Fruit fly (Drosophila melanogaster) whole organism, pupa: Measurements from ENCODE around the gene kdn.

Experiments used
- CG10348 ChIP-seq: fragments of 200-800 bp; sonication (Bioruptor generic); IDR thresholded peaks from 2 replicates; pipeline ENCODE4 v1.3.6; 2022; ENCODE audit warnings: missing biosample characterization, missing genetic modification characterization
- CG12605 ChIP-seq: fragments of 200-800 bp; sonication (Bioruptor generic); IDR thresholded peaks from 2 replicates; pipeline ENCODE4 v1.3.6; 2022; ENCODE audit warnings: missing biosample characterization, missing genetic modification characterization
- CG17806 ChIP-seq: fragments of 200-800 bp; sonication (Bioruptor generic); optimal IDR thresholded peaks from 2 replicates; lab custom pipeline; 2018; ENCODE audit warnings: missing biosample characterization, mild to moderate bottlenecking, missing genetic modification characterization, moderate library complexity
- CG32121 ChIP-seq: fragments of 200-800 bp; sonication (Bioruptor generic); IDR thresholded peaks from 2 replicates; pipeline ENCODE4 v1.3.6; 2022; ENCODE audit warnings: missing biosample characterization, missing genetic modification characterization
- CG34367 ChIP-seq: fragments of 200-800 bp; sonication (Bioruptor generic); optimal IDR thresholded peaks from 2 replicates; lab custom pipeline; 2018; ENCODE audit warnings: missing biosample characterization, mild to moderate bottlenecking, missing genetic modification characterization
- Ets98B ChIP-seq: fragments of 200-800 bp; sonication (Bioruptor generic); IDR thresholded peaks from 2 replicates; pipeline ENCODE4 v1.3.6; 2022; ENCODE audit warnings: missing biosample characterization, missing genetic modification characterization
- Pif1B ChIP-seq: fragments of 200-800 bp; sonication (Bioruptor generic); optimal IDR thresholded peaks from 3 replicates; lab custom pipeline; 2016; ENCODE audit warnings: missing biosample characterization, missing genetic modification characterization

DNA sequence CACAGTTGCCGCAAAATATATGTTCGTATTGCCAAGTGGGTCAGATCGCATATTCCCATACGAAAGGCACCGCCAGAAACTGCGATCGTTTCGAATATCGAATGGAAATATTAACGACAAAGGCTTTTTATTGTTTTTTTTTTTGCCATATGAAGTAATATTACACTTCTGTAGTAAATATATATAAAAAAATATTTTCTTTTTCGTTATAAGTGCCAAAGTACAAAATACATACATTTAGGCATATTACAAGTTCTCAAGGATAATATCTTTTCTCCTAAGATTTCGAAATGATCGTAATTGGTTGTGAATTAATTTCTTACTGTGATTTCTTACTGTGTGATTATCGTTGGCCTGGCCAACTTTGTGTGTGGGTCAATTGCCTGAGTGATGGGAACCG is 46.2 kb upstream of the kdn start:
- no peak for TF ChIP-seq CG34367
- no peak for TF ChIP-seq CG12605 (GFP tag; lab: Robert Waterston, UW)
- TF ChIP-seq Pif1B (GFP tag; lab: Kevin White, UChicago) = no peak
- no peak for TF ChIP-seq Ets98B (GFP tag; lab: Robert Waterston, UW)
- TF ChIP-seq CG32121 (GFP tag; lab: Robert Waterston, UW) = no peak; the same call in 1 of the 2 replicates
- TF ChIP-seq CG17806 (tag; lab: Kevin White, UChicago) = no peak
- TF ChIP-seq CG10348 = no peak
